Fruit fly (Drosophila melanogaster) whole organism, prepupa: ENCODE data around the gene CG8379.

Experiments
- Blimp-1 ChIP-seq: fragments of 200-800 bp; sonication (Bioruptor generic); optimal IDR thresholded peaks from 3 replicates; lab custom pipeline; 2017; ENCODE audit warnings: missing biosample characterization, missing genetic modification characterization, mild to moderate bottlenecking, moderate library complexity, missing genetic modification reagents
- CG10631 ChIP-seq: fragments of 200-800 bp; sonication (Bioruptor generic); optimal IDR thresholded peaks from 2 replicates; lab custom pipeline; 2016; ENCODE audit warnings: missing biosample characterization, missing genetic modification characterization
- CG10669 ChIP-seq: fragments of 200-800 bp; sonication (Bioruptor generic); optimal IDR thresholded peaks from 3 replicates; lab custom pipeline; 2018; ENCODE audit warnings: missing biosample characterization, mild to moderate bottlenecking, missing genetic modification characterization, moderate library complexity
- CG11294 ChIP-seq: fragments of 200-800 bp; sonication (Bioruptor generic); IDR thresholded peaks from 2 replicates; pipeline ENCODE4 v1.3.6; 2022; ENCODE audit warnings: missing biosample characterization, missing genetic modification characterization
- CG15336 ChIP-seq: fragments of 200-800 bp; sonication (Bioruptor generic); IDR thresholded peaks from 2 replicates; pipeline ENCODE4 v1.3.6; 2022; ENCODE audit warnings: missing biosample characterization, missing genetic modification characterization
- CG3032 ChIP-seq: fragments of 200-800 bp; optimal IDR thresholded peaks from 2 replicates; lab custom pipeline; 2019; ENCODE audit warnings: missing biosample characterization, mild to moderate bottlenecking, missing genetic modification characterization, moderate library complexity
- CG31627 ChIP-seq: fragments of 200-800 bp; sonication (Bioruptor generic); optimal IDR thresholded peaks from 3 replicates; lab custom pipeline; 2016; ENCODE audit warnings: missing biosample characterization, missing genetic modification characterization
- CG3919 ChIP-seq: fragments of 200-800 bp; sonication (Bioruptor generic); optimal IDR thresholded peaks from 3 replicates; lab custom pipeline; 2016; ENCODE audit warnings: missing biosample characterization, missing genetic modification characterization
- CG4318 ChIP-seq: fragments of 200-800 bp; sonication (Bioruptor generic); optimal IDR thresholded peaks from 3 replicates; lab custom pipeline; 2017; ENCODE audit warnings: missing biosample characterization, mild to moderate bottlenecking, missing genetic modification characterization
- CG6163 ChIP-seq: fragments of 200-800 bp; sonication (Bioruptor generic); IDR thresholded peaks from 3 replicates; pipeline ENCODE4 v1.3.6; 2022; ENCODE audit warnings: missing biosample characterization, missing genetic modification characterization
- CG6792 ChIP-seq: fragments of 200-800 bp; sonication (Bioruptor generic); optimal IDR thresholded peaks from 3 replicates; lab custom pipeline; 2016; ENCODE audit warnings: missing biosample characterization, missing genetic modification characterization
- CG6808 ChIP-seq: fragments of 200-800 bp; sonication (Bioruptor generic); optimal IDR thresholded peaks from 3 replicates; lab custom pipeline; 2017; ENCODE audit warnings: missing biosample characterization, missing genetic modification characterization, mild to moderate bottlenecking, moderate library complexity, missing genetic modification reagents
- CG6854 ChIP-seq: fragments of 200-800 bp; sonication (Bioruptor generic); optimal IDR thresholded peaks from 2 replicates; lab custom pipeline; 2017; ENCODE audit warnings: missing biosample characterization, mild to moderate bottlenecking, missing genetic modification characterization
- CG8119 ChIP-seq: fragments of 200-800 bp; sonication (Bioruptor generic); IDR thresholded peaks from 3 replicates; pipeline ENCODE4 v1.3.6; 2022; ENCODE audit warnings: missing biosample characterization, missing genetic modification characterization
- CG8319 ChIP-seq: fragments of 200-800 bp; sonication (Bioruptor generic); optimal IDR thresholded peaks from 3 replicates; lab custom pipeline; 2016; ENCODE audit warnings: missing biosample characterization, missing genetic modification characterization
- CG8632 ChIP-seq: fragments of 200-800 bp; sonication (Bioruptor generic); optimal IDR thresholded peaks from 3 replicates; lab custom pipeline; 2016; ENCODE audit warnings: missing biosample characterization, missing genetic modification characterization
- CG9139 ChIP-seq: fragments of 200-800 bp; sonication (Bioruptor generic); optimal IDR thresholded peaks from 3 replicates; lab custom pipeline; 2017; ENCODE audit warnings: missing biosample characterization, mild to moderate bottlenecking, missing genetic modification characterization
- Eip75B ChIP-seq: fragments of 200-800 bp; sonication (Bioruptor generic); optimal IDR thresholded peaks from 3 replicates; lab custom pipeline; 2016; ENCODE audit warnings: missing biosample characterization, missing genetic modification characterization
- Eip78C ChIP-seq: fragments of 200-800 bp; sonication (Bioruptor generic); peaks from one replicate; lab custom pipeline; 2016; ENCODE audit warnings: missing biosample characterization, missing genetic modification characterization
- Eip93F ChIP-seq: fragments of 200-800 bp; sonication (Bioruptor generic); optimal IDR thresholded peaks from 2 replicates; lab custom pipeline; 2016; ENCODE audit warnings: missing biosample characterization, mild to moderate bottlenecking, missing genetic modification characterization
- Ets21C ChIP-seq: fragments of 200-800 bp; sonication (Bioruptor generic); optimal IDR thresholded peaks from 3 replicates; lab custom pipeline; 2016; ENCODE audit warnings: missing biosample characterization, missing genetic modification characterization
- Ets96B ChIP-seq: fragments of 200-800 bp; optimal IDR thresholded peaks from 2 replicates; lab custom pipeline; 2019; ENCODE audit warnings: missing biosample characterization, mild to moderate bottlenecking, missing genetic modification characterization, moderate library complexity
- Gug ChIP-seq: fragments of 200-800 bp; sonication (Bioruptor generic); IDR thresholded peaks from 2 replicates; pipeline ENCODE4 v1.3.6; 2022; ENCODE audit warnings: missing biosample characterization, missing genetic modification characterization
- Hr38 ChIP-seq: sonication (Bioruptor generic); optimal IDR thresholded peaks from 2 replicates; lab custom pipeline; 2016; ENCODE audit warnings: missing biosample characterization, missing genetic modification characterization
- Hr39 ChIP-seq: fragments of 200-800 bp; sonication (Bioruptor generic); optimal IDR thresholded peaks from 2 replicates; lab custom pipeline; 2016; ENCODE audit warnings: missing biosample characterization, missing genetic modification characterization
- Hr4 ChIP-seq: fragments of 200-800 bp; sonication (Bioruptor generic); optimal IDR thresholded peaks from 3 replicates; lab custom pipeline; 2016; ENCODE audit warnings: missing biosample characterization, missing genetic modification characterization
- Lpt ChIP-seq: fragments of 200-800 bp; sonication (Bioruptor generic); optimal IDR thresholded peaks from 3 replicates; lab custom pipeline; 2016; ENCODE audit warnings: missing biosample characterization, missing genetic modification characterization
- OdsH ChIP-seq: fragments of 200-800 bp; sonication (Bioruptor generic); optimal IDR thresholded peaks from 3 replicates; lab custom pipeline; 2016; ENCODE audit warnings: missing biosample characterization, missing genetic modification characterization
- Smox ChIP-seq: fragments of 200-800 bp; sonication (Bioruptor generic); optimal IDR thresholded peaks from 3 replicates; lab custom pipeline; 2016; ENCODE audit warnings: missing biosample characterization, missing genetic modification characterization
- Sox102F ChIP-seq: fragments of 200-800 bp; sonication (Bioruptor generic); optimal IDR thresholded peaks from 2 replicates; lab custom pipeline; 2016; ENCODE audit warnings: missing biosample characterization, mild to moderate bottlenecking, missing genetic modification characterization
- Sox14 ChIP-seq: fragments of 200-800 bp; sonication (Bioruptor generic); optimal IDR thresholded peaks from 3 replicates; lab custom pipeline; 2016; ENCODE audit warnings: missing biosample characterization, missing genetic modification characterization
- achi ChIP-seq: fragments of 200-800 bp; sonication (Bioruptor generic); optimal IDR thresholded peaks from 3 replicates; lab custom pipeline; 2016; ENCODE audit warnings: missing biosample characterization, missing genetic modification characterization
- acj6 ChIP-seq: fragments of 200-800 bp; sonication (Bioruptor generic); optimal IDR thresholded peaks from 3 replicates; lab custom pipeline; 2016; ENCODE audit warnings: missing biosample characterization, missing genetic modification characterization
- cyc ChIP-seq: fragments of 200-800 bp; sonication (Bioruptor generic); optimal IDR thresholded peaks from 3 replicates; lab custom pipeline; 2016; ENCODE audit warnings: missing biosample characterization, missing genetic modification characterization
- dac ChIP-seq: fragments of 200-800 bp; sonication (Bioruptor generic); optimal IDR thresholded peaks from 2 replicates; lab custom pipeline; 2017; ENCODE audit warnings: missing biosample characterization, mild to moderate bottlenecking, missing genetic modification characterization
- dsx ChIP-seq: fragments of 200-800 bp; optimal IDR thresholded peaks from 3 replicates; lab custom pipeline; 2019; ENCODE audit warnings: missing biosample characterization, mild to moderate bottlenecking, missing genetic modification characterization, moderate library complexity; ENCODE audit not compliant: poor library complexity, severe bottlenecking
- eg ChIP-seq: fragments of 200-800 bp; sonication (Bioruptor generic); IDR thresholded peaks from 3 replicates; pipeline ENCODE4 v1.3.6; 2022; ENCODE audit warnings: missing biosample characterization, missing genetic modification characterization
- esn ChIP-seq: fragments of 200-800 bp; sonication (Bioruptor generic); optimal IDR thresholded peaks from 2 replicates; lab custom pipeline; 2016; ENCODE audit warnings: missing biosample characterization, mild to moderate bottlenecking, missing genetic modification characterization, moderate library complexity
- fkh ChIP-seq: fragments of 200-800 bp; sonication (Bioruptor generic); optimal IDR thresholded peaks from 3 replicates; lab custom pipeline; 2017; ENCODE audit warnings: missing biosample characterization, mild to moderate bottlenecking, missing genetic modification characterization, moderate library complexity
- net ChIP-seq: fragments of 200-800 bp; sonication (Bioruptor generic); optimal IDR thresholded peaks from 3 replicates; lab custom pipeline; 2016; ENCODE audit warnings: missing biosample characterization, missing genetic modification characterization
- pdm3 ChIP-seq: fragments of 200-800 bp; sonication (Bioruptor generic); optimal IDR thresholded peaks from 3 replicates; lab custom pipeline; 2016; ENCODE audit warnings: missing biosample characterization, missing genetic modification characterization
- spab ChIP-seq: fragments of 200-800 bp; sonication (Bioruptor generic); optimal IDR thresholded peaks from 2 replicates; lab custom pipeline; 2017; ENCODE audit warnings: missing biosample characterization, mild to moderate bottlenecking, missing genetic modification characterization, missing genetic modification reagents
- ss ChIP-seq, 2 experiments: fragments of 200-800 bp; sonication (Bioruptor generic); optimal IDR thresholded peaks; 2 replicates in 1 of 2; 3 replicates in 1 of 2; lab custom pipeline; 2017 to 2018; ENCODE audit warnings: mild to moderate bottlenecking in 2 of 2, missing biosample characterization in 2 of 2, missing genetic modification characterization in 2 of 2, moderate library complexity in 1 of 2
- svp ChIP-seq: fragments of 200-800 bp; sonication (Bioruptor generic); peaks from one replicate; lab custom pipeline; 2016; ENCODE audit warnings: missing biosample characterization, missing genetic modification characterization
- topi ChIP-seq: fragments of 200-800 bp; sonication (Bioruptor generic); optimal IDR thresholded peaks from 3 replicates; lab custom pipeline; 2016; ENCODE audit warnings: missing biosample characterization, missing genetic modification characterization

The CG8379 gene

DNA sequence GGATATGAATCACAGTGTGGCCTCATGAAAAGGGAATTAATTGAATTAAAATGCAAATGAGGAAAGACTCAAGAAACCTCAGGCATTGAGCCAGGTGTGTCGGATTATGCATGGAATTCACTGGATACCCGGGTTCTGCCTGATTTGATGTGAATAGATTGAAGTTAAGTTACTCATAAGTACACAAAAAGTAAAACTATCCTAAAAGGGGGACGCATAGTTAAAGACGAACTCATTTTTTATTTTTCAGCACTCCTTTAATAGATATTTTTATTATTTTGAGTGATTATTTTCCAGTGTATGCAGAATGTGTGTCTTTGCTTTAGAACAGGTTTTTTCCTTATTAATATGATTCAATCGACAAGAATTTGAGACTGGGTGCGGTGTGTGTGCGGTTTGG lies 29.0 kb downstream of the CG8379 start (continued):
- TF ChIP-seq CG8632 (GFP tag; lab: Kevin White, UChicago) (peak; percentile 24), cyc (GFP tag; lab: Kevin White, UChicago) (peak; percentile 54), CG10669 (GFP tag; lab: Kevin White, UChicago) (no peak), acj6 (peak; percentile 5), achi (GFP tag; lab: Kevin White, UChicago) (peak; percentile 16), CG8119 (GFP tag; lab: Robert Waterston, UW) (0 out of 3 replicates have a peak, but pooled peaks have one; percentile 24), OdsH (GFP tag; lab: Kevin White, UChicago) (peak; percentile 35), Lpt (GFP tag; lab: Kevin White, UChicago) (no peak), CG4318 (no peak), Eip78C (GFP tag; lab: Kevin White, UChicago) (peak; percentile 34), CG15336 (GFP tag; lab: Robert Waterston, UW) (no peak), dsx (GFP tag; lab: Kevin White, UChicago) (no peak), topi (peak; percentile 44), Sox14 (GFP tag; lab: Kevin White, UChicago) (no peak), Blimp-1 (GFP tag; lab: Kevin White, UChicago) (no peak), CG6854 (no peak), CG31627 (peak; percentile 57), Ets21C (GFP tag; lab: Kevin White, UChicago) (peak; percentile 10), Eip75B (GFP tag; lab: Kevin White, UChicago) (peak; percentile 33), CG6792 (GFP tag; lab: Kevin White, UChicago) (peak; percentile 37), CG10631 (GFP tag; lab: Kevin White, UChicago) (no peak), Gug (GFP tag; lab: Robert Waterston, UW) (no peak), CG6163 (GFP tag; lab: Robert Waterston, UW) (no peak), esn (GFP tag; lab: Kevin White, UChicago) (peak; percentile 68), dac (no peak), CG11294 (no peak), Hr4 (GFP tag; lab: Kevin White, UChicago) (no peak), Smox (GFP tag; lab: Kevin White, UChicago) (peak; percentile 46), CG6808 (GFP tag; lab: Kevin White, UChicago) (no peak), CG8319 (no peak), Ets96B (tag; lab: Kevin White, UChicago) (no peak), CG9139 (GFP tag; lab: Kevin White, UChicago) (no peak)

DNA sequence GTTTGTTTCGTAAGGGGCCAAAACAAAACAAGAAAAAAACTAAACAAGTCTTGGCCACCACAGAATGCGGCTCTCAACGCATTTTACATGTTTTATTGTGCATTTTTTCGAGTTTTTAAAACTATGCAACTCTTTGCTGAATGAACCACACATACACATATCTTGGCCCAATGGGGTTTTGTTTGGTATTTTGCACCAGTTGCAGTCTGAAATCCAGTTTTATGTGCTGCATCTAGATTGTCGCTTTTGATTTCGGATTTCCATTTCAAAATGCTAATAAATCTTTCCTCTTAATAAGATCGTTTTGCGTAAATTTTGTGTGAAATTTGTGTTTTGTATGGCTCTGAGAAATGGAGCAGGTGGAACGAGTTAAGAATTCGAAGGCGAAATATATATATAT lies 29.5 kb downstream of the CG8379 start:
- no peak for TF ChIP-seq Eip75B (GFP tag; lab: Kevin White, UChicago)
- no peak for TF ChIP-seq Hr39
- TF ChIP-seq Hr4 (GFP tag; lab: Kevin White, UChicago): no peak
- TF ChIP-seq Lpt (GFP tag; lab: Kevin White, UChicago): no peak
- TF ChIP-seq CG6854: no peak
- TF ChIP-seq Smox (GFP tag; lab: Kevin White, UChicago): no peak
- TF ChIP-seq CG6163 (GFP tag; lab: Robert Waterston, UW): no peak

DNA sequence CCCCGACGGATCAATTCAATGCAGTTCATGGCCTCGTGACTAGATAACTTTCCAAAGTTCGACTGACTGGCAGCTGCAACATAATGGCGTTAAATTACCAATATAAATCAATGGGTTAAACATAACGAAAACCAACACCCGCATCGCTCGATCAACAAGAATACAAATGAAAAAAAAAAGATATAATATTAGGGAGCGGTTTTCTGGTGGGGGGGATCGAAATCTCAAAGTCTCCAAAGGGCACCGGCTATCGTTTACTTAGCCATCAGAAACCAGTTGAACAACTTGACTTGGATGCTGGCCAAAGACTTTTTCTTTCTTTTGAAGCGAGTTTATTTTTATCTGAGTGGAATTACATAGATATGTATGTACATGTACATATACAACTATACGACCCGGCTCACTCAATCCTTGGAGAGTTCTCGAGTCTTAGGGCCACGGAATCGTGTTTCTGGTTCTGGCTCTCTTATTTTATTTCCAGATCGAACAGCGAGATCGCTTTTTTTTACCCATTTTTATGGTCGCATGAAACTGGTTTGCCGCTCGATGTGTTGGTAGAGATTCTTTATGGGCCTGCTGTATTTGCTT lies 30.5 kb downstream of the CG8379 start:
- TF ChIP-seq CG6808 (GFP tag; lab: Kevin White, UChicago): peak; percentile 83
- TF ChIP-seq eg (GFP tag; lab: Robert Waterston, UW): peak; percentile 45; the same call in 1 of the 3 replicates
- peak; percentile 4 for TF ChIP-seq CG3919
- peak; percentile 26 for TF ChIP-seq Sox102F (GFP tag; lab: Kevin White, UChicago)
- peak; percentile 21 for TF ChIP-seq Lpt (GFP tag; lab: Kevin White, UChicago)
- no peak for TF ChIP-seq Ets21C (GFP tag; lab: Kevin White, UChicago)
- no peak for TF ChIP-seq CG8632 (GFP tag; lab: Kevin White, UChicago)
- TF ChIP-seq CG10669 (GFP tag; lab: Kevin White, UChicago): peak; percentile 15
- no peak for TF ChIP-seq Hr38 (GFP tag; lab: Kevin White, UChicago)
- peak; percentile 88 for TF ChIP-seq Blimp-1 (GFP tag; lab: Kevin White, UChicago)
- no peak for TF ChIP-seq CG3032 (tag; lab: Kevin White, UChicago)
- peak; percentile 48 for TF ChIP-seq spab
- peak; percentile 50 for TF ChIP-seq Eip93F (GFP tag; lab: Kevin White, UChicago)
- TF ChIP-seq Ets96B (tag; lab: Kevin White, UChicago): peak; percentile 55
- peak; percentile 17 for TF ChIP-seq svp (GFP tag; lab: Kevin White, UChicago)
- TF ChIP-seq net (GFP tag; lab: Kevin White, UChicago): peak; percentile 4
- peak; percentile 65 for TF ChIP-seq CG9139 (GFP tag; lab: Kevin White, UChicago)
- no peak for TF ChIP-seq Smox (GFP tag; lab: Kevin White, UChicago)
- TF ChIP-seq CG15336 (GFP tag; lab: Robert Waterston, UW): no peak
- peak; percentile 79 to 84 for TF ChIP-seq ss (GFP tag; optimal IDR thresholded peaks at IDR 0.05; lab: Kevin White, UChicago)
- TF ChIP-seq CG11294: no peak
- peak; percentile 30; the same call in 1 of the 3 replicates for TF ChIP-seq CG8119 (GFP tag; lab: Robert Waterston, UW)
- TF ChIP-seq dsx (GFP tag; lab: Kevin White, UChicago): peak; percentile 54
- peak; percentile 16 for TF ChIP-seq fkh (GFP tag; lab: Kevin White, UChicago)
- no peak for TF ChIP-seq pdm3 (GFP tag; lab: Kevin White, UChicago)
- peak; percentile 67; the same call in 2 of the 3 replicates for TF ChIP-seq CG6163 (GFP tag; lab: Robert Waterston, UW)
